Worm (Caenorhabditis elegans): Measurements from ENCODE around the gene T26H10.2.

T26H10.2 gene

DNA sequence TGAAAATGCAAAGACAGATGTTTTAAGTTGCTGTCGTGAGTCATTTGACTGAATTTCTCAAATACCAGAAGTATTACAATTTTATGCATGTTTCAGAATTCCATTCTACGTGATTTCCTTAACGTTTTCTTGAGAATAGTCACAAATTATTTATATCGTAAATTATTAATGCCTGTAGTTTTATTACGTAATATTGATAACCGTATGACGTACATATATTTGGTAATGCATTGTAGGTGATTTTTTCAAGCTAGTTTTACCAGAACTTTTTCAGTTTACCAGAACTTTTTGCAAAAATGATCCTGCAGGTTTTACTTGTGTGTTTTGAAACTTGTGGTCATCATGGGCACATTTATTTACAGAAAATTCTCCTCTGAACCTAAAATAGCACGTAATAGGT, 50.5 kb downstream of the T26H10.2 start:
- TF ChIP-seq nhr-21 (tag; optimal IDR thresholded peaks at IDR 0.05) (no peak), ztf-11 (tag; optimal IDR thresholded peaks at IDR 0.05) (no peak), unc-62 (GFP tag; optimal IDR thresholded peaks at IDR 0.05) (no peak), snpc-4 (tag; optimal IDR thresholded peaks at IDR 0.05) (no peak), F13H6.1 (tag; optimal IDR thresholded peaks at IDR 0.05) (no peak), ztf-1 (GFP tag; conservative IDR thresholded peaks at IDR 0.05) (no peak), nhr-129 (tag; optimal IDR thresholded peaks at IDR 0.05) (no peak)

All from whole organism, L2 larva.